Fruit fly (Drosophila melanogaster) whole organism: Measurements from ENCODE around the gene kumpel.

Experiments
- CG8478 ChIP-seq: fragments of >200 bp; optimal IDR thresholded peaks from 2 replicates; lab custom pipeline; 2018; ENCODE audit warnings: inconsistent platforms
- Dll ChIP-seq: fragments of >200 bp; optimal IDR thresholded peaks from 2 replicates; lab custom pipeline; 2017
- EcR ChIP-seq, 2 experiments: fragments of >200 bp; optimal IDR thresholded peaks; 2 replicates each; lab custom pipeline; 2017; ENCODE audit warnings: missing biosample characterization in 2 of 2, missing genetic modification characterization in 2 of 2, missing genetic modification reagents in 2 of 2
- pan ChIP-seq: fragments of >200 bp; optimal IDR thresholded peaks from 2 replicates; lab custom pipeline; 2017
- psq ChIP-seq: fragments of >200 bp; optimal IDR thresholded peaks from 2 replicates; lab custom pipeline; 2017
- usp ChIP-seq: fragments of >200 bp; optimal IDR thresholded peaks from 2 replicates; lab custom pipeline; 2017; ENCODE audit warnings: missing biosample characterization, missing genetic modification characterization, mixed read lengths

kumpel gene

dm6 chr3R:25888307-25889075 lies 18.3 kb upstream of the kumpel start, which contains the start of gene Lnk:
Lnk (plus strand) TSS chr3R:25888542.
- TF ChIP-seq EcR (GFP tag; optimal IDR thresholded peaks at IDR 0.05; lab: Kevin White, UChicago) (no peak), CG8478 (peak; percentile 1)

dm6 chr3R:25893272-25893671 lies 13.6 kb upstream of the kumpel start, which contains the start of gene CG5913:
CG5913 (plus strand) TSS chr3R:25893495.
- TF ChIP-seq pan (lab: Kevin White, UChicago), result no peak

- TF ChIP-seq pan (lab: Kevin White, UChicago), result no peak
- no peak for TF ChIP-seq psq (lab: Kevin White, UChicago)
- no peak for TF ChIP-seq usp (GFP tag; lab: Kevin White, UChicago)
- no peak for TF ChIP-seq CG8478
- TF ChIP-seq EcR (GFP tag; optimal IDR thresholded peaks at IDR 0.05; lab: Kevin White, UChicago), result no peak
- no peak for TF ChIP-seq Dll
Measured at dm6 chr3R:25895522-25895921, 11.3 kb upstream of the kumpel start, which contains the start of gene Sodq. Sodq (plus strand) TSS chr3R:25895822.

dm6 chr3R:25897176-25897575 lies 9.6 kb upstream of the kumpel start, which contains the start of gene Mco3:
Mco3 (plus strand) TSS chr3R:25897476.
- TF ChIP-seq CG8478, result no peak
- no peak for TF ChIP-seq pan (lab: Kevin White, UChicago)
- no peak for TF ChIP-seq Dll
- no peak for TF ChIP-seq psq (lab: Kevin White, UChicago)
- no peak for TF ChIP-seq usp (GFP tag; lab: Kevin White, UChicago)
- no peak for TF ChIP-seq EcR (GFP tag; optimal IDR thresholded peaks at IDR 0.05; lab: Kevin White, UChicago)

dm6 chr3R:25899690-25900089 lies 7.1 kb upstream of the kumpel start, which contains the start of gene CG31091:
CG31091 (plus strand) TSS chr3R:25899903.
- TF ChIP-seq CG8478, result no peak
- no peak for TF ChIP-seq pan (lab: Kevin White, UChicago)
- no peak for TF ChIP-seq Dll
- no peak for TF ChIP-seq psq (lab: Kevin White, UChicago)
- no peak for TF ChIP-seq usp (GFP tag; lab: Kevin White, UChicago)
- no peak for TF ChIP-seq EcR (GFP tag; optimal IDR thresholded peaks at IDR 0.05; lab: Kevin White, UChicago)

dm6 chr3R:25902343-25902742 lies 4.5 kb upstream of the kumpel start, which contains the start of gene CG31089:
CG31089 (plus strand) TSS chr3R:25902643.
- no peak for TF ChIP-seq EcR (GFP tag; optimal IDR thresholded peaks at IDR 0.05; lab: Kevin White, UChicago)
- no peak for TF ChIP-seq usp (GFP tag; lab: Kevin White, UChicago)
- no peak for TF ChIP-seq CG8478
- TF ChIP-seq pan (lab: Kevin White, UChicago), result no peak
- no peak for TF ChIP-seq Dll
- TF ChIP-seq psq (lab: Kevin White, UChicago), result no peak

- TF ChIP-seq CG8478, result no peak
- TF ChIP-seq usp (GFP tag; lab: Kevin White, UChicago), result no peak
- TF ChIP-seq EcR (GFP tag; optimal IDR thresholded peaks at IDR 0.05; lab: Kevin White, UChicago), result no peak
- TF ChIP-seq Dll, result no peak
- no peak for TF ChIP-seq pan (lab: Kevin White, UChicago)
- no peak for TF ChIP-seq psq (lab: Kevin White, UChicago)
Measured at dm6 chr3R:25919912-25920311, 13.1 kb downstream of the kumpel start.

dm6 chr3R:25922534-25922933 lies 15.7 kb downstream of the kumpel start, which contains the start of gene CG14546:
CG14546 (minus strand) TSS chr3R:25922634.
- no peak for TF ChIP-seq usp (GFP tag; lab: Kevin White, UChicago)
- no peak for TF ChIP-seq CG8478
- no peak for TF ChIP-seq EcR (GFP tag; optimal IDR thresholded peaks at IDR 0.05; lab: Kevin White, UChicago)
- no peak for TF ChIP-seq psq (lab: Kevin White, UChicago)
- no peak for TF ChIP-seq pan (lab: Kevin White, UChicago)
- TF ChIP-seq Dll, result no peak

dm6 chr3R:25941310-25941709 lies 34.5 kb downstream of the kumpel start:
- TF ChIP-seq usp (GFP tag; lab: Kevin White, UChicago) (no peak), CG8478 (no peak), Dll (no peak), EcR (GFP tag; optimal IDR thresholded peaks at IDR 0.05; lab: Kevin White, UChicago) (no peak), psq (lab: Kevin White, UChicago) (no peak), pan (lab: Kevin White, UChicago) (no peak)

- TF ChIP-seq usp (GFP tag; lab: Kevin White, UChicago), result no peak
- no peak for TF ChIP-seq CG8478
- TF ChIP-seq Dll, result no peak
- TF ChIP-seq pan (lab: Kevin White, UChicago), result no peak
- no peak for TF ChIP-seq EcR (GFP tag; optimal IDR thresholded peaks at IDR 0.05; lab: Kevin White, UChicago)
- no peak for TF ChIP-seq psq (lab: Kevin White, UChicago)
Measured at dm6 chr3R:25956092-25956491, 49.3 kb downstream of the kumpel start, which contains the start of gene CCAP-R. CCAP-R (minus strand) TSS chr3R:25956270.

dm6 chr3R:25958979-25959378 lies 52.2 kb downstream of the kumpel start, which contains the start of gene CG14540:
CG14540 (plus strand) TSS chr3R:25959279.
- no peak for TF ChIP-seq CG8478
- no peak for TF ChIP-seq usp (GFP tag; lab: Kevin White, UChicago)
- no peak for TF ChIP-seq psq (lab: Kevin White, UChicago)
- no peak for TF ChIP-seq Dll
- TF ChIP-seq EcR (GFP tag; optimal IDR thresholded peaks at IDR 0.05; lab: Kevin White, UChicago), result no peak
- TF ChIP-seq pan (lab: Kevin White, UChicago), result no peak

dm6 chr3R:25961694-25962093 lies 54.9 kb downstream of the kumpel start, which contains the start of gene boss:
boss (plus strand) TSS chr3R:25961994.
- no peak for TF ChIP-seq usp (GFP tag; lab: Kevin White, UChicago)
